Fruit fly (Drosophila melanogaster) whole organism, embryonic: ENCODE measurements around the gene Rdh.

Experiments
- BEAF-32 ChIP-seq: fragments of 200-800 bp; sonication (Bioruptor generic); optimal IDR thresholded peaks from 3 replicates; lab custom pipeline; 2017; ENCODE audit warnings: missing biosample characterization, missing genetic modification characterization, mild to moderate bottlenecking, moderate library complexity, missing genetic modification reagents
- Bgb ChIP-seq: fragments of 200-800 bp; sonication (Bioruptor generic); IDR thresholded peaks from 2 replicates; pipeline ENCODE4 v1.3.6; 2022; ENCODE audit warnings: missing biosample characterization, missing genetic modification characterization; ENCODE audit not compliant: partially characterized antibody
- CG10209 ChIP-seq: fragments of 200-800 bp; sonication (Bioruptor generic); optimal IDR thresholded peaks from 3 replicates; lab custom pipeline; 2017; ENCODE audit warnings: missing biosample characterization, mild to moderate bottlenecking, missing genetic modification characterization, missing genetic modification reagents
- CG10267 ChIP-seq: fragments of 200-800 bp; sonication (Bioruptor generic); optimal IDR thresholded peaks from 2 replicates; lab custom pipeline; 2018; ENCODE audit warnings: missing biosample characterization, mild to moderate bottlenecking, missing genetic modification characterization, moderate library complexity
- CG10274 ChIP-seq: fragments of 200-800 bp; sonication (Bioruptor generic); optimal IDR thresholded peaks from 3 replicates; lab custom pipeline; 2017; ENCODE audit warnings: missing biosample characterization, mild to moderate bottlenecking, missing genetic modification characterization
- CG13624 ChIP-seq: fragments of 200-800 bp; sonication (Bioruptor generic); optimal IDR thresholded peaks from 2 replicates; lab custom pipeline; 2016; ENCODE audit warnings: missing biosample characterization, missing genetic modification characterization
- CG13775 ChIP-seq: fragments of 200-800 bp; sonication (Bioruptor generic); optimal IDR thresholded peaks from 3 replicates; lab custom pipeline; 2017; ENCODE audit warnings: missing biosample characterization, mild to moderate bottlenecking, missing genetic modification characterization
- CG14441 ChIP-seq: fragments of 200-800 bp; sonication (Bioruptor generic); IDR thresholded peaks from 2 replicates; pipeline ENCODE4 v1.3.6; 2022; ENCODE audit warnings: missing biosample characterization, missing genetic modification characterization
- CG17328 ChIP-seq: fragments of 200-800 bp; sonication (Bioruptor generic); IDR thresholded peaks from 2 replicates; pipeline ENCODE4 v1.3.6; 2022; ENCODE audit warnings: missing biosample characterization, missing genetic modification characterization
- CG18476 ChIP-seq: fragments of 200-800 bp; sonication (Bioruptor generic); optimal IDR thresholded peaks from 2 replicates; lab custom pipeline; 2016; ENCODE audit warnings: missing biosample characterization, mild to moderate bottlenecking, missing genetic modification characterization
- CG18764 ChIP-seq: fragments of 200-800 bp; sonication (Bioruptor generic); optimal IDR thresholded peaks from 3 replicates; lab custom pipeline; 2016; ENCODE audit warnings: missing biosample characterization, missing genetic modification characterization
- CG31365 ChIP-seq: fragments of 200-800 bp; sonication (Bioruptor generic); optimal IDR thresholded peaks from 2 replicates; lab custom pipeline; 2018; ENCODE audit warnings: missing biosample characterization, mild to moderate bottlenecking, missing genetic modification characterization
- CG4854 ChIP-seq: fragments of 200-800 bp; sonication (Bioruptor generic); optimal IDR thresholded peaks from 2 replicates; lab custom pipeline; 2016; ENCODE audit warnings: missing biosample characterization, missing genetic modification characterization, inconsistent platforms
- CG5245 ChIP-seq: fragments of 200-800 bp; sonication (Bioruptor generic); optimal IDR thresholded peaks from 3 replicates; lab custom pipeline; 2016; ENCODE audit warnings: missing biosample characterization, missing genetic modification characterization
- CG6254 ChIP-seq: fragments of 200-800 bp; sonication (Bioruptor generic); optimal IDR thresholded peaks from 3 replicates; lab custom pipeline; 2017; ENCODE audit warnings: mild to moderate bottlenecking, missing biosample characterization, missing genetic modification reagents, missing genetic modification characterization
- CG6683 ChIP-seq: fragments of 200-800 bp; sonication (Bioruptor generic); optimal IDR thresholded peaks from 2 replicates; lab custom pipeline; 2017; ENCODE audit warnings: missing biosample characterization, mild to moderate bottlenecking, missing genetic modification characterization, missing genetic modification reagents
- CG6854 ChIP-seq: fragments of 200-800 bp; sonication (Bioruptor generic); optimal IDR thresholded peaks from 3 replicates; lab custom pipeline; 2017; ENCODE audit warnings: missing biosample characterization, mild to moderate bottlenecking, missing genetic modification characterization
- CG8478 ChIP-seq: fragments of >200 bp; optimal IDR thresholded peaks from 2 replicates; lab custom pipeline; 2018
- CG9797 ChIP-seq: fragments of 200-800 bp; sonication (Bioruptor generic); optimal IDR thresholded peaks from 3 replicates; lab custom pipeline; 2018; ENCODE audit warnings: missing biosample characterization, mild to moderate bottlenecking, missing genetic modification characterization
- D ChIP-seq, 2 experiments: fragments of 200-800 bp in 1 of 2; fragments of >200 bp in 1 of 2; sonication (Bioruptor generic) in 1 of 2; optimal IDR thresholded peaks; 2 replicates in 1 of 2; 3 replicates in 1 of 2; lab custom pipeline; 2017; ENCODE audit warnings: mild to moderate bottlenecking in 1 of 2, missing biosample characterization in 1 of 2, missing genetic modification characterization in 1 of 2, missing genetic modification reagents in 1 of 2
- D19A ChIP-seq: fragments of 200-800 bp; optimal IDR thresholded peaks from 3 replicates; lab custom pipeline; 2019; ENCODE audit warnings: missing biosample characterization, mild to moderate bottlenecking, missing genetic modification characterization, moderate library complexity
- Dad ChIP-seq: fragments of 200-800 bp; sonication (Bioruptor generic); optimal IDR thresholded peaks from 3 replicates; lab custom pipeline; 2016; ENCODE audit warnings: missing biosample characterization, missing genetic modification characterization
- Dip3 ChIP-seq: fragments of 200-800 bp; sonication (Bioruptor generic); optimal IDR thresholded peaks from 3 replicates; lab custom pipeline; 2016; ENCODE audit warnings: missing biosample characterization, missing genetic modification characterization
- Dll ChIP-seq: fragments of 200-800 bp; sonication (Bioruptor generic); IDR thresholded peaks from 4 replicates; pipeline ENCODE4 v1.3.6; 2022; ENCODE audit warnings: missing biosample characterization, missing genetic modification characterization; ENCODE audit not compliant: partially characterized antibody
- E2f2 ChIP-seq: fragments of 200-800 bp; sonication (Bioruptor generic); IDR thresholded peaks from 2 replicates; pipeline ENCODE4 v1.3.6; 2022; ENCODE audit warnings: missing biosample characterization, missing genetic modification characterization
- Elba2 ChIP-seq: fragments of 200-800 bp; sonication (Bioruptor generic); optimal IDR thresholded peaks from 3 replicates; lab custom pipeline; 2016; ENCODE audit warnings: missing biosample characterization, missing genetic modification characterization
- Jarid2 ChIP-seq: fragments of 200-800 bp; sonication (Bioruptor generic); optimal IDR thresholded peaks from 3 replicates; lab custom pipeline; 2017; ENCODE audit warnings: mild to moderate bottlenecking, missing biosample characterization, missing genetic modification reagents, missing genetic modification characterization
- Mad ChIP-seq: fragments of 200-800 bp; sonication (Bioruptor generic); optimal IDR thresholded peaks from 2 replicates; lab custom pipeline; 2016; ENCODE audit warnings: missing biosample characterization, missing genetic modification characterization
- Med ChIP-seq: fragments of 200-800 bp; sonication (Bioruptor generic); peaks from one replicate; lab custom pipeline; 2016; ENCODE audit warnings: missing biosample characterization, missing genetic modification characterization, mild to moderate bottlenecking, inconsistent platforms, moderate library complexity
- Neu2 ChIP-seq: fragments of 200-800 bp; sonication (Bioruptor generic); optimal IDR thresholded peaks from 3 replicates; lab custom pipeline; 2016; ENCODE audit warnings: missing biosample characterization, missing genetic modification characterization, borderline replicate concordance
- Opbp ChIP-seq: fragments of 200-800 bp; sonication (Bioruptor generic); IDR thresholded peaks from 3 replicates; pipeline ENCODE4 v1.3.6; 2022; ENCODE audit warnings: missing biosample characterization, missing genetic modification characterization; ENCODE audit not compliant: partially characterized antibody
- Ravus ChIP-seq: fragments of 200-800 bp; sonication (Bioruptor generic); IDR thresholded peaks from 2 replicates; pipeline ENCODE4 v1.3.6; 2022; ENCODE audit warnings: missing biosample characterization, missing genetic modification characterization
- Side ChIP-seq: fragments of 200-800 bp; sonication (Bioruptor generic); optimal IDR thresholded peaks from 2 replicates; lab custom pipeline; 2016; ENCODE audit warnings: missing biosample characterization, missing genetic modification characterization
- Sin3A ChIP-seq: fragments of >200 bp; optimal IDR thresholded peaks from 2 replicates; lab custom pipeline; 2018
- Trl ChIP-seq, 3 experiments: fragments of >200 bp in 2 of 3; fragments of 200-800 bp in 1 of 3; sonication (Bioruptor generic) in 1 of 3; optimal IDR thresholded peaks; 2 replicates in 1 of 3; 3 replicates in 2 of 3; lab custom pipeline; 2016 to 2017; ENCODE audit warnings: missing biosample characterization in 1 of 3, missing genetic modification characterization in 1 of 3
- ara ChIP-seq: fragments of 200-800 bp; sonication (Bioruptor generic); IDR thresholded peaks from 2 replicates; pipeline ENCODE4 v1.3.6; 2022; ENCODE audit warnings: missing biosample characterization, missing genetic modification characterization
- ato ChIP-seq: fragments of 200-800 bp; sonication (Bioruptor generic); IDR thresholded peaks from 2 replicates; pipeline ENCODE4 v1.3.6; 2022; ENCODE audit warnings: missing biosample characterization, missing genetic modification characterization; ENCODE audit not compliant: partially characterized antibody
- az2 ChIP-seq: fragments of 200-800 bp; sonication (Bioruptor generic); optimal IDR thresholded peaks from 3 replicates; lab custom pipeline; 2016; ENCODE audit warnings: missing biosample characterization, missing genetic modification characterization
- caup ChIP-seq: fragments of 200-800 bp; sonication (Bioruptor generic); optimal IDR thresholded peaks from 3 replicates; lab custom pipeline; 2017; ENCODE audit warnings: missing biosample characterization, mild to moderate bottlenecking, missing genetic modification characterization, moderate library complexity; ENCODE audit not compliant: severe bottlenecking
- ci ChIP-seq: fragments of 200-800 bp; sonication (Bioruptor generic); IDR thresholded peaks from 3 replicates; pipeline ENCODE4 v1.3.6; 2022; ENCODE audit warnings: missing biosample characterization, missing genetic modification characterization
- crp ChIP-seq, 2 experiments: fragments of 200-800 bp; sonication (Bioruptor generic); optimal IDR thresholded peaks; 2 replicates in 1 of 2; 3 replicates in 1 of 2; lab custom pipeline; 2017; ENCODE audit warnings: missing biosample characterization in 2 of 2, missing genetic modification characterization in 2 of 2, mild to moderate bottlenecking in 1 of 2, moderate library complexity in 1 of 2
- disco-r ChIP-seq: fragments of 200-800 bp; sonication (Bioruptor generic); optimal IDR thresholded peaks from 2 replicates; lab custom pipeline; 2016; ENCODE audit warnings: missing biosample characterization, missing genetic modification characterization
- dm ChIP-seq: fragments of 200-800 bp; sonication (Bioruptor generic); optimal IDR thresholded peaks from 3 replicates; lab custom pipeline; 2016; ENCODE audit warnings: missing biosample characterization, missing genetic modification characterization
- ems ChIP-seq: fragments of 200-800 bp; sonication (Bioruptor generic); optimal IDR thresholded peaks from 3 replicates; lab custom pipeline; 2016; ENCODE audit warnings: missing biosample characterization, missing genetic modification characterization
- gem ChIP-seq: fragments of 200-800 bp; sonication (Bioruptor generic); optimal IDR thresholded peaks from 2 replicates; lab custom pipeline; 2019; ENCODE audit warnings: missing biosample characterization, mild to moderate bottlenecking, missing genetic modification characterization, moderate library complexity
- inv ChIP-seq: fragments of 200-800 bp; sonication (Bioruptor generic); IDR thresholded peaks from 2 replicates; pipeline ENCODE4 v1.3.6; 2022; ENCODE audit warnings: missing biosample characterization, missing genetic modification characterization; ENCODE audit not compliant: partially characterized antibody
- pita ChIP-seq: fragments of 200-800 bp; sonication (Bioruptor generic); optimal IDR thresholded peaks from 2 replicates; lab custom pipeline; 2017; ENCODE audit warnings: missing biosample characterization, mild to moderate bottlenecking, missing genetic modification characterization
- sens ChIP-seq: fragments of 200-800 bp; sonication (Bioruptor generic); peaks from one replicate; lab custom pipeline; 2016; ENCODE audit warnings: missing biosample characterization, missing genetic modification characterization
- sr ChIP-seq: fragments of 200-800 bp; sonication (Bioruptor generic); IDR thresholded peaks from 3 replicates; pipeline ENCODE4 v1.3.6; 2022; ENCODE audit warnings: missing biosample characterization, missing genetic modification characterization
- z ChIP-seq: fragments of 200-800 bp; sonication (Bioruptor generic); IDR thresholded peaks from 3 replicates; pipeline ENCODE4 v1.3.6; 2022; ENCODE audit warnings: missing biosample characterization, missing genetic modification characterization

Gene Rdh

dm6 chr3L:3811089-3811488, 14.2 kb upstream of the Rdh start, which contains the start of the genes CG32263 and PIG-B (continued):
- TF ChIP-seq ato (GFP tag; lab: Robert Waterston, UW) (peak; percentile 50; the same call in 1 of the 2 replicates), sens (GFP tag; lab: Kevin White, UChicago) (peak; percentile 72), Ravus (GFP tag; lab: Robert Waterston, UW) (no peak), D (optimal IDR thresholded peaks at IDR 0.05; lab: Kevin White, UChicago) (no peak), D (GFP tag; optimal IDR thresholded peaks at IDR 0.05; lab: Kevin White, UChicago) (no peak), Trl (optimal IDR thresholded peaks at IDR 0.05; lab: Kevin White, UChicago) (no peak), Trl (GFP tag; optimal IDR thresholded peaks at IDR 0.05; lab: Kevin White, UChicago) (no peak), Bgb (GFP tag; lab: Robert Waterston, UW) (peak; percentile 79), Neu2 (GFP tag; lab: Kevin White, UChicago) (no peak), pita (GFP tag; lab: Kevin White, UChicago) (no peak), CG10274 (no peak), CG8478 (lab: Kevin White, UChicago) (no peak), CG14441 (GFP tag; lab: Robert Waterston, UW) (no peak), Side (GFP tag; lab: Kevin White, UChicago) (no peak), Med (peak; percentile 85), CG18476 (GFP tag; lab: Kevin White, UChicago) (no peak), z (GFP tag; lab: Robert Waterston, UW) (no peak), ci (GFP tag; lab: Robert Waterston, UW) (0 out of 3 replicates have a peak, but pooled peaks have one; percentile 40), CG10209 (no peak), Jarid2 (no peak), CG9797 (peak; percentile 68), ems (GFP tag; lab: Kevin White, UChicago) (no peak), CG10267 (tag; lab: Kevin White, UChicago) (peak; percentile 88), CG13775 (GFP tag; lab: Kevin White, UChicago) (no peak), az2 (GFP tag; lab: Kevin White, UChicago) (no peak), Opbp (GFP tag; lab: Robert Waterston, UW) (peak; percentile 80; the same call in 2 of the 3 replicates), Mad (GFP tag; lab: Kevin White, UChicago) (no peak), CG6254 (no peak), CG4854 (GFP tag; lab: Kevin White, UChicago) (no peak), CG6854 (no peak), BEAF-32 (GFP tag; lab: Kevin White, UChicago) (peak; percentile 53), Elba2 (no peak), Dll (GFP tag; lab: Robert Waterston, UW) (peak; percentile 69; the same call in 3 of the 4 replicates), CG5245 (GFP tag; lab: Kevin White, UChicago) (no peak), gem (tag; lab: Kevin White, UChicago) (no peak), CG31365 (tag; lab: Kevin White, UChicago) (peak; percentile 72), E2f2 (GFP tag; lab: Robert Waterston, UW) (peak; percentile 52), disco-r (GFP tag; lab: Kevin White, UChicago) (no peak), Sin3A (peak; percentile 65), dm (peak; percentile 21), CG17328 (GFP tag; lab: Robert Waterston, UW) (no peak), CG18764 (no peak), crp (GFP tag; optimal IDR thresholded peaks at IDR 0.05; lab: Kevin White, UChicago) (peak in 1 of 2 experiments; percentile 39), Dip3 (GFP tag; lab: Kevin White, UChicago) (no peak), ara (no peak), Dad (GFP tag; lab: Kevin White, UChicago) (no peak), caup (GFP tag; lab: Kevin White, UChicago) (no peak), inv (peak; percentile 21; the same call in 1 of the 2 replicates), CG13624 (GFP tag; lab: Kevin White, UChicago) (peak; percentile 32), CG6683 (no peak), D19A (tag; lab: Kevin White, UChicago) (no peak), sr (GFP tag; lab: Robert Waterston, UW) (no peak)
